Worm (Caenorhabditis elegans): Measurements from ENCODE around the gene F35F10.6.
A peak's percentile ranks its signal among the peaks of the same experiment; 100 is the strongest.

The F35F10.6 gene

ce11 chrV:3318975-3319374 is 29.8 kb upstream of the F35F10.6 start, which contains the start of gene F35F10.13:
Gene F35F10.13, minus strand, starts transcription at chrV:3319075.
- TF ChIP-seq hlh-13 (GFP tag; optimal IDR thresholded peaks at IDR 0.05): no peak
- TF ChIP-seq K09A11.1 (tag; optimal IDR thresholded peaks at IDR 0.05; ENCODE audit: insufficient read depth): no peak
- no peak for TF ChIP-seq syd-9 (tag; optimal IDR thresholded peaks at IDR 0.05)
- no peak for TF ChIP-seq ceh-2 (tag; optimal IDR thresholded peaks at IDR 0.05)
- TF ChIP-seq tbx-2 (tag; optimal IDR thresholded peaks at IDR 0.05): no peak
- TF ChIP-seq elt-4 (tag; optimal IDR thresholded peaks at IDR 0.05): no peak
- TF ChIP-seq pat-9 (tag; optimal IDR thresholded peaks at IDR 0.05): no peak
- TF ChIP-seq ceh-19 (GFP tag; optimal IDR thresholded peaks at IDR 0.05): no peak
- TF ChIP-seq C08G9.2 (tag; optimal IDR thresholded peaks at IDR 0.05): no peak
- no peak for TF ChIP-seq lin-11 (tag; optimal IDR thresholded peaks at IDR 0.05)

ce11 chrV:3316108-3316507 is 26.9 kb upstream of the F35F10.6 start, which contains the start of gene F35F10.1:
Gene F35F10.1, plus strand, starts transcription at chrV:3316307.
- TF ChIP-seq C08G9.2 (tag; optimal IDR thresholded peaks at IDR 0.05) (no peak), rnt-1 (tag; optimal IDR thresholded peaks at IDR 0.05) (no peak), ceh-18 (tag; optimal IDR thresholded peaks at IDR 0.05) (no peak), hlh-6 (tag; optimal IDR thresholded peaks at IDR 0.05) (no peak), elt-2 (tag; optimal IDR thresholded peaks at IDR 0.05) (no peak), pros-1 (tag; optimal IDR thresholded peaks at IDR 0.05) (no peak)

ce11 chrV:3315308-3315707 is 26.1 kb upstream of the F35F10.6 start, which contains the start of gene arrd-19:
Gene arrd-19, minus strand, starts transcription at chrV:3315516.
- TF ChIP-seq ceh-9 (tag; optimal IDR thresholded peaks at IDR 0.05): no peak
- TF ChIP-seq pha-4 (tag; optimal IDR thresholded peaks at IDR 0.05): no peak
- TF ChIP-seq unc-55 (GFP tag; optimal IDR thresholded peaks at IDR 0.05): no peak
- TF ChIP-seq elt-2 (tag; optimal IDR thresholded peaks at IDR 0.05): no peak
- TF ChIP-seq fkh-10 (GFP tag; optimal IDR thresholded peaks at IDR 0.05): no peak
- TF ChIP-seq C08G9.2 (tag; optimal IDR thresholded peaks at IDR 0.05): no peak
- peak; percentile 8 for TF ChIP-seq pax-1 (tag; optimal IDR thresholded peaks at IDR 0.05)

ce11 chrV:3312067-3312666 is 23.0 kb upstream of the F35F10.6 start, which contains the start of gene arrd-18:
Gene arrd-18, minus strand, starts transcription at chrV:3312117.
- peak; percentile 15 for TF ChIP-seq ceh-14 (tag; optimal IDR thresholded peaks at IDR 0.05)
- no peak for TF ChIP-seq rnt-1 (tag; optimal IDR thresholded peaks at IDR 0.05)

DNA sequence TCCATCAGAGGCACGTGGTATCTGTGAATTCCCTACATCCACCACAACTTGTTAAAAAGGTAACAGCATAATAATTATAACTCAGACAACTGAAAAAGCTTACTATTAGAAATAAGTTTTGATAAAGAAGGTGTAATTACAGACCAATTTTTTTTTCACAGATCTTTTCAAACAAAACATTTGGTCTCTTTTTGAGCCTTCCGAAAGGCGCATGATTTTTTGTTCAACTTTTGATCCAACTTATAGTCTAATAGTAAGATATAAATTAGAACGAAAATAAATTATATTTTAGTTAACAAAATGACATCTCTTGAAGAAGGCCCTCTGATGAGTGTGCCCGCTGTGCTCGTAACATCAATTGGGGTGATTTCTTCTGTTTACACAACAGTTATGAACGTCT is 19.0 kb upstream of the F35F10.6 start, which contains the start of gene srbc-3:
Gene srbc-3, plus strand, starts transcription at position 301 of the 400 bp plus-strand sequence.
- TF ChIP-seq hlh-6 (tag; optimal IDR thresholded peaks at IDR 0.05) (no peak), unc-3 (GFP tag; conservative IDR thresholded peaks at IDR 0.05) (no peak), unc-3 (tag; optimal IDR thresholded peaks at IDR 0.05) (no peak), lin-11 (tag; optimal IDR thresholded peaks at IDR 0.05) (no peak), ets-4 (tag; optimal IDR thresholded peaks at IDR 0.05) (no peak), sdc-2 (tag; optimal IDR thresholded peaks at IDR 0.05) (no peak), lim-6 (tag; optimal IDR thresholded peaks at IDR 0.05) (no peak), gmeb-2 (tag; optimal IDR thresholded peaks at IDR 0.05) (no peak), ama-1 (optimal IDR thresholded peaks at IDR 0.05) (no peak), C38D4.7 (GFP tag; optimal IDR thresholded peaks at IDR 0.05) (no peak), ahr-1 (tag; optimal IDR thresholded peaks at IDR 0.05) (no peak), odd-2 (tag; optimal IDR thresholded peaks at IDR 0.05) (no peak), ceh-2 (tag; optimal IDR thresholded peaks at IDR 0.05) (no peak)

ce11 chrV:3301898-3302297 is 12.7 kb upstream of the F35F10.6 start, which contains the start of gene srbc-1:
Gene srbc-1, minus strand, starts transcription at chrV:3301998.
- no peak for TF ChIP-seq rnt-1 (tag; optimal IDR thresholded peaks at IDR 0.05)
